Fruit fly (Drosophila melanogaster): Measurements from ENCODE around the gene Sirt7.
A peak's percentile ranks its signal among the peaks of the same experiment; 100 is the strongest.

The Sirt7 gene

DNA sequence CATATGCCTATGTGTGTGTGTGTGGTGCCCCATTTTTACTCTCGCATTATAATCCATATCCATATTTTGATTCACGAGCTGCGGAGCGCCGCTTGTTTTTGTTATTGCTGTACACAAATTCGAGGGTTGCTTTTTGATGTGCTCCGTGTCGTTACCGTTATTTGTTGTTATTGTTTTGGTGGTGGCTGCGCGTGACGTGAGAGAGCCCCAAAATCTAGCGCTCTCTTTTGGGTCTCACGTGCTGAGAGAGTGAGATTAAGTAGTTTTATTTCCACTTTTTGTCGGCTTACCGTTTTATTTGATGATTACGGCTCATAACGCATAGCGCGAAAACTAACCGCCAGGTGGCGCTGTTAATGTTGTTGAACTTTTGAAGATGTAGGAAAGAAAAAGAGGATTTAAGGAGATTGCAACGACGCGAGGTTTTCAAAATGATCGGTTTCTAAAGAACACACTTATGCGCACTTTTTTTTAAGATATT is 31.6 kb downstream of the Sirt7 start (continued):
- TF ChIP-seq abd-A (tag; optimal IDR thresholded peaks at IDR 0.05): peak; percentile 91
- 0 out of 3 replicates have a peak, but pooled peaks have one; percentile 32 for TF ChIP-seq CG11456 (GFP tag; IDR thresholded peaks at IDR 0.05)
- TF ChIP-seq CG10979 (tag; optimal IDR thresholded peaks at IDR 0.05): peak; percentile 76
- TF ChIP-seq CG4424 (GFP tag; optimal IDR thresholded peaks at IDR 0.05): peak; percentile 2
- TF ChIP-seq cg (GFP tag; optimal IDR thresholded peaks at IDR 0.05): peak; percentile 57
- no peak for TF ChIP-seq Mes4 (GFP tag; optimal IDR thresholded peaks at IDR 0.05)
- TF ChIP-seq caup (GFP tag; optimal IDR thresholded peaks at IDR 0.05; ENCODE audit: severe bottlenecking): peak; percentile 2
- TF ChIP-seq ci (GFP tag; IDR thresholded peaks at IDR 0.05): 0 out of 3 replicates have a peak, but pooled peaks have one; percentile 34
- peak; percentile 4 for TF ChIP-seq CG17568 (GFP tag; optimal IDR thresholded peaks at IDR 0.05)

DNA sequence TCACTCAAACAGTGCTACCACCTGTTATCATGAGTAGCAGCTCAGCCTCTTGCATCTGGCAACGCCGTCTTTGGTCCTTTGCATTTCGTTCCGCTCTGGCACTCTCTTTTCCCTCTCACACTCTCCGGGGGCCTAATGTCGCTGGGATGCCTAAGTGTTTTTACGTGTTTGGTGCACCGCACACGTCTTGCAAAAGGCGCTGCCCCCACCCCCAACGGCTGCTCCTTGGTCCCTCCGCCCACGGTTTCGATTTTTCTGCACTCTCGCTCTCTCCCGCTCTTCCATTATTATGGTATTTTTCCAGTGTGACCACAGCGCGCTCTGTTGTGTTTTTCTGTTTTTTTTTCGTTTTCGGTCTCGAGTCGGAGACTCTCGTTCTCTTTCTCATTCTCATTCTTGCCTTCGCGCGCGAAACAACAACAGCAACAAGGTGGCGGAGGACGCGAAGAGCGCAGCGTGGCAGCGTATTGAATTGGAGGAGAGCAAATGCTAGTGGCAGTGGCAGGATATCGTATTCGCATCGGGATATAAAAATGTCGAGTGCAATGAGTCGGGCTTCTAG is 32.3 kb downstream of the Sirt7 start:
- no peak for TF ChIP-seq cato (GFP tag; optimal IDR thresholded peaks at IDR 0.05; ENCODE audit: borderline replicate concordance)
- no peak for TF ChIP-seq CG4282 (GFP tag; optimal IDR thresholded peaks at IDR 0.05)
- no peak for TF ChIP-seq Hr78 (GFP tag; optimal IDR thresholded peaks at IDR 0.05)
- TF ChIP-seq psq (GFP tag; optimal IDR thresholded peaks at IDR 0.05): peak; percentile 45
- no peak for TF ChIP-seq wdn (GFP tag; IDR thresholded peaks at IDR 0.05)
- no peak for TF ChIP-seq CG12104 (GFP tag; optimal IDR thresholded peaks at IDR 0.05)
- TF ChIP-seq CG1233 (GFP tag; optimal IDR thresholded peaks at IDR 0.05): no peak
- TF ChIP-seq CG15073 (GFP tag; optimal IDR thresholded peaks at IDR 0.05): no peak
- TF ChIP-seq CG8388 (GFP tag; optimal IDR thresholded peaks at IDR 0.05): no peak
- TF ChIP-seq amos (GFP tag; IDR thresholded peaks at IDR 0.05; ENCODE audit: partially characterized antibody): no peak
- no peak for TF ChIP-seq sob (GFP tag; IDR thresholded peaks at IDR 0.05)
- no peak for TF ChIP-seq h (optimal IDR thresholded peaks at IDR 0.05)
- TF ChIP-seq da (GFP tag; optimal IDR thresholded peaks at IDR 0.05): no peak
- no peak for TF ChIP-seq CG11456 (GFP tag; IDR thresholded peaks at IDR 0.05)
- TF ChIP-seq CG2120 (GFP tag; optimal IDR thresholded peaks at IDR 0.05): no peak
- TF ChIP-seq CG11504 (tag; optimal IDR thresholded peaks at IDR 0.05): no peak
- TF ChIP-seq CG32532 (GFP tag; IDR thresholded peaks at IDR 0.05): 0 out of 2 replicates have a peak, but pooled peaks have one; percentile 12
- peak; percentile 57 for TF ChIP-seq Med (GFP tag)
- 0 out of 2 replicates have a peak, but pooled peaks have one; percentile 23 for TF ChIP-seq CG6689 (GFP tag; IDR thresholded peaks at IDR 0.05)
- TF ChIP-seq CG12659 (GFP tag; optimal IDR thresholded peaks at IDR 0.05): no peak
- peak; percentile 84 for TF ChIP-seq HLHmδ (GFP tag; optimal IDR thresholded peaks at IDR 0.05)
- TF ChIP-seq slou (GFP tag; optimal IDR thresholded peaks at IDR 0.05): no peak
- TF ChIP-seq Sry-β (GFP tag; optimal IDR thresholded peaks at IDR 0.05): no peak
- no peak for TF ChIP-seq CG7271 (tag; optimal IDR thresholded peaks at IDR 0.05)
- peak; percentile 55 for TF ChIP-seq crol (GFP tag; IDR thresholded peaks at IDR 0.05)
- TF ChIP-seq corto (GFP tag; optimal IDR thresholded peaks at IDR 0.05): no peak
- no peak for TF ChIP-seq her (GFP tag; optimal IDR thresholded peaks at IDR 0.05)
- no peak for TF ChIP-seq CG31224 (GFP tag; IDR thresholded peaks at IDR 0.05)
- TF ChIP-seq zen2 (GFP tag; IDR thresholded peaks at IDR 0.05; ENCODE audit: partially characterized antibody): no peak
- no peak for TF ChIP-seq Dek (tag; optimal IDR thresholded peaks at IDR 0.05)
- no peak for TF ChIP-seq CG12769 (tag; optimal IDR thresholded peaks at IDR 0.05)
- TF ChIP-seq kay (GFP tag; optimal IDR thresholded peaks at IDR 0.05): no peak
- peak; percentile 9 for TF ChIP-seq abd-A (tag; optimal IDR thresholded peaks at IDR 0.05)
- no peak for TF ChIP-seq phol (tag; optimal IDR thresholded peaks at IDR 0.05)
- no peak for TF ChIP-seq Dp (GFP tag; optimal IDR thresholded peaks at IDR 0.05)
- no peak for TF ChIP-seq otp (GFP tag; IDR thresholded peaks at IDR 0.05)
- TF ChIP-seq CG3838 (GFP tag; optimal IDR thresholded peaks at IDR 0.05): no peak
- TF ChIP-seq chn (GFP tag; optimal IDR thresholded peaks at IDR 0.05): peak; percentile 13
- TF ChIP-seq CG18476 (GFP tag; optimal IDR thresholded peaks at IDR 0.05): no peak
- no peak for TF ChIP-seq dpn (GFP tag; optimal IDR thresholded peaks at IDR 0.05)
- no peak for TF ChIP-seq gcm2 (GFP tag; optimal IDR thresholded peaks at IDR 0.05)

Data from whole organism, embryonic.